Fruit fly (Drosophila melanogaster): Measurements from ENCODE around the gene GatC.

The GatC gene

DNA sequence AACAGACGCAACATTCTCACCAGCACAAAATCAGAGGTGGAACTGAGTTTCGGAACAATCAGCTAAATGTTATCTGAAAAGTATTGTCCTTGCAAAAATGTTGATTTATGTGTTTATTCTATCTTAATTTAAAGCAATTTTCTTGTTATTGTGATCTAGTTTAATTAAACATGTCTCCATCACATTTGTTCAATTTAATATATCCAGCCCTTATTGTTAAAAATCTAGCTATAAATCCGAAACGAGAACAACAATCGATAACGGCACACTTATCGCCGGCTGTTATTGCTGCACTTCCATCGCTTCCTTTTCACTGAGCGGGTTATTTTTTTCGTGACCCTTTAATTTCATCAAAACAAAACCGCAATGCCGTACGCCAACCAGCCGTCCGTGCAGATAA, at the start of gene GatC, which contains the start of the genes PolG2 and Polr2C (continued):
- TF ChIP-seq pfk (GFP tag; optimal IDR thresholded peaks at IDR 0.05) (no peak), CG14014 (GFP tag; IDR thresholded peaks at IDR 0.05) (peak; percentile 43; the same call in 1 of the 2 replicates), CG11085 (GFP tag; IDR thresholded peaks at IDR 0.05) (no peak), vvl (GFP tag; IDR thresholded peaks at IDR 0.05) (peak; percentile 70), Sox100B (GFP tag; optimal IDR thresholded peaks at IDR 0.05) (no peak), Ptx1 (GFP tag; IDR thresholded peaks at IDR 0.05) (peak; percentile 60), Ada2b (GFP tag; IDR thresholded peaks at IDR 0.05) (peak; percentile 48; the same call in 1 of the 2 replicates), Fer1 (GFP tag; optimal IDR thresholded peaks at IDR 0.05) (no peak), al (GFP tag; IDR thresholded peaks at IDR 0.05) (peak; percentile 33; the same call in 1 of the 2 replicates), CG33213 (GFP tag; optimal IDR thresholded peaks at IDR 0.05) (peak; percentile 27), inv (GFP tag; IDR thresholded peaks at IDR 0.05; ENCODE audit: partially characterized antibody) (peak; percentile 72), ro (GFP tag; IDR thresholded peaks at IDR 0.05) (no peak), jigr1 (GFP tag; IDR thresholded peaks at IDR 0.05) (no peak), crp (GFP tag; optimal IDR thresholded peaks at IDR 0.05) (peak in 1 of 2 experiments; percentile 37), Elba2 (GFP tag; optimal IDR thresholded peaks at IDR 0.05) (peak; percentile 67), cg (GFP tag; optimal IDR thresholded peaks at IDR 0.05) (no peak), CG8290 (GFP tag; optimal IDR thresholded peaks at IDR 0.05) (no peak), CG8290 (tag; optimal IDR thresholded peaks at IDR 0.05) (no peak), CG10431 (GFP tag; optimal IDR thresholded peaks at IDR 0.05) (no peak), emc (GFP tag; optimal IDR thresholded peaks at IDR 0.05) (no peak), CG17829 (tag; optimal IDR thresholded peaks at IDR 0.05) (peak; percentile 53), lmd (GFP tag; IDR thresholded peaks at IDR 0.05) (peak; percentile 41; the same call in 1 of the 2 replicates), ftz-f1 (GFP tag; optimal IDR thresholded peaks at IDR 0.05) (no peak), CG17568 (GFP tag; optimal IDR thresholded peaks at IDR 0.05) (no peak), Mrtf (GFP tag; IDR thresholded peaks at IDR 0.05) (no peak), CG7372 (GFP tag; IDR thresholded peaks at IDR 0.05) (no peak), CG34224 (GFP tag; IDR thresholded peaks at IDR 0.05; ENCODE audit: partially characterized antibody) (peak; percentile 94), nerfin-1 (tag; optimal IDR thresholded peaks at IDR 0.05) (no peak), wor (GFP tag; IDR thresholded peaks at IDR 0.05) (no peak), repo (GFP tag; optimal IDR thresholded peaks at IDR 0.05) (no peak), HmgD (GFP tag; optimal IDR thresholded peaks at IDR 0.05) (peak; percentile 65), CG14667 (GFP tag; IDR thresholded peaks at IDR 0.05) (no peak), TFAM (GFP tag; optimal IDR thresholded peaks at IDR 0.05) (no peak), MESR4 (GFP tag; optimal IDR thresholded peaks at IDR 0.05) (peak; percentile 22), CG34376 (GFP tag; optimal IDR thresholded peaks at IDR 0.05) (no peak), CG18476 (GFP tag; optimal IDR thresholded peaks at IDR 0.05) (no peak), CG15601 (tag; optimal IDR thresholded peaks at IDR 0.05) (peak; percentile 35), h (optimal IDR thresholded peaks at IDR 0.05) (no peak), ac (GFP tag; optimal IDR thresholded peaks at IDR 0.05) (no peak), dan (GFP tag; IDR thresholded peaks at IDR 0.05) (no peak), lov (optimal IDR thresholded peaks at IDR 0.05) (no peak), lov (GFP tag; IDR thresholded peaks at IDR 0.05) (no peak), az2 (GFP tag; optimal IDR thresholded peaks at IDR 0.05) (no peak), CG18011 (GFP tag; optimal IDR thresholded peaks at IDR 0.05) (peak; percentile 97), CG7963 (GFP tag; IDR thresholded peaks at IDR 0.05; ENCODE audit: partially characterized antibody) (peak; percentile 73), corto (GFP tag; optimal IDR thresholded peaks at IDR 0.05) (no peak), insv (GFP tag; optimal IDR thresholded peaks at IDR 0.05) (peak in 1 of 2 experiments; percentile 46), CG16779 (GFP tag; IDR thresholded peaks at IDR 0.05) (no peak), CG9876 (GFP tag; optimal IDR thresholded peaks at IDR 0.05) (no peak), Bgb (GFP tag; IDR thresholded peaks at IDR 0.05; ENCODE audit: partially characterized antibody) (peak; percentile 82), gcm2 (GFP tag; optimal IDR thresholded peaks at IDR 0.05) (no peak), CG12769 (tag; optimal IDR thresholded peaks at IDR 0.05) (no peak)
